Fruit fly (Drosophila melanogaster): ENCODE data around the gene Hmu.
A peak's percentile ranks its signal among the peaks of the same experiment; 100 is the strongest.

Gene Hmu

DNA sequence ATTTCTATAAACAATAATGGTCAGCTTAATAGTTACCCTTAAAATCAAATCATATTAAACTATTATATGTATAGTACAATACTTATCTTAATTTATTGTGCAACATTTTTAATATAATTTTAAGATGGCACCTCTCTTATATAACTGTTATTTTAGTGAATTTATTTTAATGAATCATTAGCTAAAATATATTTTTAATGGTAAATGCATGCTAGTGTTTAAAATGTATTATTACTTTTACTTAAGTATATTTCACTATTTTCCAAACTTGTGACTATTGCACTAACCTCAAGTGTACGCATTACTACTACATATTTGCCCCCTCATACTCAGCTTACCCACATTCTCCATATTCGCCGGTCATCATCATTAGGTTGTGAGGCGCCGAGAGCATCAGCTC lies 42.3 kb upstream of the Hmu start (continued):
- peak; percentile 56 for TF ChIP-seq spab (GFP tag; optimal IDR thresholded peaks at IDR 0.05)
- TF ChIP-seq CG7368 (GFP tag; optimal IDR thresholded peaks at IDR 0.05), result peak; percentile 15
- peak; percentile 42 for TF ChIP-seq esn (GFP tag; optimal IDR thresholded peaks at IDR 0.05)
- TF ChIP-seq OdsH (GFP tag; optimal IDR thresholded peaks at IDR 0.05), result peak; percentile 54
- peak; percentile 45 for TF ChIP-seq fd59A (GFP tag; optimal IDR thresholded peaks at IDR 0.05)
- peak; percentile 49 for TF ChIP-seq Gug (GFP tag; IDR thresholded peaks at IDR 0.05)
- peak; percentile 82 for TF ChIP-seq Ets96B (tag; optimal IDR thresholded peaks at IDR 0.05)
- TF ChIP-seq cyc (GFP tag; optimal IDR thresholded peaks at IDR 0.05), result no peak
- no peak for TF ChIP-seq Hr38 (GFP tag; optimal IDR thresholded peaks at IDR 0.05)
- TF ChIP-seq ss (GFP tag; optimal IDR thresholded peaks at IDR 0.05), result peak; percentile 43 to 77
- TF ChIP-seq achi (GFP tag; optimal IDR thresholded peaks at IDR 0.05), result peak; percentile 68
- no peak for TF ChIP-seq Sox102F (GFP tag; optimal IDR thresholded peaks at IDR 0.05)
- no peak for TF ChIP-seq Blimp-1 (GFP tag; optimal IDR thresholded peaks at IDR 0.05)
- peak; percentile 49 for TF ChIP-seq CG9139 (GFP tag; optimal IDR thresholded peaks at IDR 0.05)
- peak; percentile 39 for TF ChIP-seq CG11762 (GFP tag; optimal IDR thresholded peaks at IDR 0.05; ENCODE audit: insufficient read depth)
- TF ChIP-seq CG4318 (GFP tag; optimal IDR thresholded peaks at IDR 0.05), result no peak
- TF ChIP-seq CG8632 (GFP tag; optimal IDR thresholded peaks at IDR 0.05), result peak; percentile 51
- no peak for TF ChIP-seq Smox (GFP tag; optimal IDR thresholded peaks at IDR 0.05)
- TF ChIP-seq topi (GFP tag; optimal IDR thresholded peaks at IDR 0.05), result no peak
- TF ChIP-seq svp (GFP tag), result peak; percentile 63
- TF ChIP-seq vri (GFP tag; optimal IDR thresholded peaks at IDR 0.05), result no peak
- TF ChIP-seq CG3032 (tag; optimal IDR thresholded peaks at IDR 0.05), result peak; percentile 82
- peak; percentile 87 for TF ChIP-seq dsx (GFP tag; optimal IDR thresholded peaks at IDR 0.05; ENCODE audit: poor library complexity, severe bottlenecking)
- peak; percentile 65 for TF ChIP-seq net (GFP tag; optimal IDR thresholded peaks at IDR 0.05)
- no peak for TF ChIP-seq Hr39 (GFP tag; optimal IDR thresholded peaks at IDR 0.05)
- TF ChIP-seq Hr4 (GFP tag; optimal IDR thresholded peaks at IDR 0.05), result peak; percentile 44
- TF ChIP-seq CG6276 (GFP tag; optimal IDR thresholded peaks at IDR 0.05), result peak; percentile 31
- no peak for TF ChIP-seq CG1621 (tag; optimal IDR thresholded peaks at IDR 0.05)
- TF ChIP-seq Eip75B (GFP tag; optimal IDR thresholded peaks at IDR 0.05), result no peak
- peak; percentile 87 for TF ChIP-seq CG8119 (GFP tag; IDR thresholded peaks at IDR 0.05)
- TF ChIP-seq salr (GFP tag; optimal IDR thresholded peaks at IDR 0.05), result peak in 1 of 2 experiments; percentile 75
- no peak for TF ChIP-seq dac (GFP tag; optimal IDR thresholded peaks at IDR 0.05)
- peak; percentile 48 for TF ChIP-seq CG10669 (GFP tag; optimal IDR thresholded peaks at IDR 0.05)
- TF ChIP-seq CG34406 (GFP tag; optimal IDR thresholded peaks at IDR 0.05), result peak; percentile 52

DNA sequence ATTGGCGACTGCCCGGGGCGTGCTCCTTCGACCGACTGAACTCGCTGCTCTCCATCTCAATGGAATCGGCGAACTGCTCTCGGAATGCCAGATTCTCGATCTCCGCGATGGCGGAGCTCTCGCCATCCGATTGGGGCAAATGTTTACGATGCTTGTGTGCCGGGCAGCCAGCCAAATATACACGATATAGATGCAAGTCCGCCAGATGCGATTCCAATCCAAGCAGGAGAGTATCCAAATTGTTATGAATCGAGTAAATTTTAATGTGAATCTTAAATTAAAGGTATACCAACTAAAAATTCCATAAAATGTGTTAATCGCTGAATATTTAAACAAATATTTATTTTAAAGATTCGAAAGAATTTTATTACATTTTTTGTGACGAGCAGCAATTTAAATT lies 40.7 kb upstream of the Hmu start, which contains the start of gene CG5984:
Gene CG5984 (minus strand): TSS at position 101 of the 400 bp plus-strand sequence.
- TF ChIP-seq CG6163 (GFP tag; IDR thresholded peaks at IDR 0.05) (no peak), Eip75B (GFP tag; optimal IDR thresholded peaks at IDR 0.05) (no peak), Hr4 (GFP tag; optimal IDR thresholded peaks at IDR 0.05) (no peak), svp (GFP tag) (peak; percentile 17)

DNA sequence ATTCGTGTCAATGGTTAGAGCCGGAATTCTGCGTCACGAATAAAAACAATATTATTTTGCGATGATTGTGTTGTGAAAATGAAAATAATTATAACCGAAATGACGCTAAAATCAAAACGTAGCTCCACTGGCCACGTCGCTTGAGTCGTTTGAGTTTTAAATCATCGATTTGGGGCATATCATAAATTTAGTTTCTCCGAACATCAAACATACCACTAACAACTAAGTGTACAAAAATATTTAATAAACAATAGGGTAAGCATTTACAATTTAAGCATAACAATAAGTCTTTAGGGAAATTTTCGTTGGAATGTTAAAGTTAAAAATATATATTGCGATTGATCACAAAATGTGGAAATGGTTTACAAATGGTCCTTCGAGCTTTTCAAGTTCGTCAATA lies 37.7 kb upstream of the Hmu start, which contains the start of the genes TTLL6B and TfIIA-L:
Gene TTLL6B (minus strand): TSS at position 101 of the 400 bp plus-strand sequence.
Gene TfIIA-L (plus strand): TSS at position 206 of the 400 bp plus-strand sequence.
- TF ChIP-seq acj6 (GFP tag; optimal IDR thresholded peaks at IDR 0.05), result no peak
- no peak for TF ChIP-seq Blimp-1 (GFP tag; optimal IDR thresholded peaks at IDR 0.05)
- no peak for TF ChIP-seq CG32006 (GFP tag; optimal IDR thresholded peaks at IDR 0.05)
- no peak for TF ChIP-seq Gug (GFP tag; IDR thresholded peaks at IDR 0.05)
- no peak for TF ChIP-seq dsx (GFP tag; optimal IDR thresholded peaks at IDR 0.05; ENCODE audit: poor library complexity, severe bottlenecking)
- no peak for TF ChIP-seq cyc (GFP tag; optimal IDR thresholded peaks at IDR 0.05)
- TF ChIP-seq ss (GFP tag; optimal IDR thresholded peaks at IDR 0.05), result no peak
- TF ChIP-seq vri (GFP tag; optimal IDR thresholded peaks at IDR 0.05), result no peak
- no peak for TF ChIP-seq eg (GFP tag; IDR thresholded peaks at IDR 0.05)
- TF ChIP-seq OdsH (GFP tag; optimal IDR thresholded peaks at IDR 0.05), result no peak
- no peak for TF ChIP-seq svp (GFP tag)
- TF ChIP-seq lz (GFP tag; optimal IDR thresholded peaks at IDR 0.05), result no peak
- no peak for TF ChIP-seq achi (GFP tag; optimal IDR thresholded peaks at IDR 0.05)
- TF ChIP-seq CG34406 (GFP tag; optimal IDR thresholded peaks at IDR 0.05), result no peak
- no peak for TF ChIP-seq Eip93F (GFP tag; optimal IDR thresholded peaks at IDR 0.05)
- TF ChIP-seq Sox14 (GFP tag; optimal IDR thresholded peaks at IDR 0.05), result no peak
- no peak for TF ChIP-seq Ets21C (GFP tag; optimal IDR thresholded peaks at IDR 0.05)
- no peak for TF ChIP-seq Hr39 (GFP tag; optimal IDR thresholded peaks at IDR 0.05)
- no peak for TF ChIP-seq CG8119 (GFP tag; IDR thresholded peaks at IDR 0.05)
- no peak for TF ChIP-seq fd59A (GFP tag; optimal IDR thresholded peaks at IDR 0.05)

Measured in whole organism, prepupa.